Worm (Caenorhabditis elegans) whole organism, L1 larva: Measurements from ENCODE around the gene srab-8.
A peak's percentile ranks its signal among the peaks of the same experiment; 100 is the strongest.

Experiments used
- aly-2 ChIP-seq: fragments of 150-350 bp; optimal IDR thresholded peaks from 2 replicates; lab custom pipeline; 2014; ENCODE audit warnings: missing biosample characterization, missing genetic modification characterization
- ama-1 ChIP-seq: fragments of 150-350 bp; optimal IDR thresholded peaks from 2 replicates; lab custom pipeline; 2014
- blmp-1 ChIP-seq: fragments of 150-350 bp; optimal IDR thresholded peaks from 2 replicates; lab custom pipeline; 2014; ENCODE audit warnings: missing biosample characterization, missing genetic modification characterization
- ceh-82 ChIP-seq, 3 experiments: fragments of 150-350 bp in 1 of 3; sonication (generic microtip) in 2 of 3; optimal IDR thresholded peaks; 2 replicates each; lab custom pipeline; 2014 to 2017; ENCODE audit warnings: missing biosample characterization in 3 of 3, missing genetic modification characterization in 3 of 3
- ceh-88 ChIP-seq: fragments of 200-800 bp; sonication (Bioruptor generic); IDR thresholded peaks from 2 replicates; pipeline ENCODE4 v1.3.6; 2022; ENCODE audit warnings: missing genetic modification characterization, missing compliant biosample characterization
- ces-1 ChIP-seq: fragments of 150-350 bp; optimal IDR thresholded peaks from 2 replicates; lab custom pipeline; 2014; ENCODE audit warnings: missing biosample characterization, missing genetic modification reagents, missing genetic modification characterization
- dpl-1 ChIP-seq, 3 experiments: fragments of 150-350 bp in 2 of 3; sonication (generic microtip) in 1 of 3; optimal IDR thresholded peaks; 2 replicates each; lab custom pipeline; 2014 to 2017; ENCODE audit warnings: missing biosample characterization in 3 of 3, missing genetic modification characterization in 3 of 3, missing genetic modification reagents in 3 of 3
- dsc-1 ChIP-seq: sonication (generic microtip); optimal IDR thresholded peaks from 2 replicates; lab custom pipeline; 2016; ENCODE audit warnings: mild to moderate bottlenecking, missing genetic modification characterization, missing compliant biosample characterization
- efl-1 ChIP-seq, 4 experiments: fragments of 150-350 bp; optimal IDR thresholded peaks in 3 of 4; peaks in 1 of 4; 1 replicate in 1 of 4; 2 replicates in 3 of 4; lab custom pipeline; 2014; ENCODE audit warnings: missing biosample characterization in 2 of 4, missing genetic modification characterization in 2 of 4, missing genetic modification reagents in 2 of 4
- egl-13 ChIP-seq: sonication (generic microtip); optimal IDR thresholded peaks from 2 replicates; lab custom pipeline; 2016; ENCODE audit warnings: missing genotype, missing genetic modification reagents, missing genetic modification characterization, missing compliant biosample characterization
- elt-2 ChIP-seq: sonication (generic microtip); optimal IDR thresholded peaks from 2 replicates; lab custom pipeline; 2016; ENCODE audit warnings: missing genetic modification characterization, mild to moderate bottlenecking, inconsistent platforms, missing compliant biosample characterization, missing genetic modification reagents
- elt-3 ChIP-seq, 6 experiments: fragments of 150-350 bp in 1 of 6; sonication (generic microtip); optimal IDR thresholded peaks; 2 replicates each; lab custom pipeline; 2017 to 2018; ENCODE audit warnings: missing biosample characterization in 6 of 6, missing genetic modification characterization in 6 of 6, inconsistent platforms in 1 of 6
- ets-5 ChIP-seq: fragments of 200-800 bp; sonication (Bioruptor generic); IDR thresholded peaks from 2 replicates; pipeline ENCODE4 v1.3.6; 2022; ENCODE audit warnings: missing genetic modification characterization, missing compliant biosample characterization
- fkh-4 ChIP-seq: sonication (generic microtip); optimal IDR thresholded peaks from 2 replicates; lab custom pipeline; 2016; ENCODE audit warnings: missing compliant biosample characterization, missing genetic modification characterization, borderline replicate concordance
- fkh-8 ChIP-seq: sonication (generic microtip); optimal IDR thresholded peaks from 2 replicates; lab custom pipeline; 2016; ENCODE audit warnings: mild to moderate bottlenecking, missing genetic modification characterization, missing compliant biosample characterization
- fos-1 ChIP-seq: fragments of 150-350 bp; optimal IDR thresholded peaks from 2 replicates; lab custom pipeline; 2014; ENCODE audit warnings: missing biosample characterization, missing genetic modification characterization
- grh-1 ChIP-seq: fragments of 200-800 bp; sonication (Bioruptor generic); IDR thresholded peaks from 2 replicates; pipeline ENCODE4 v1.3.6; 2022; ENCODE audit warnings: missing genetic modification reagents, missing genetic modification characterization, missing compliant biosample characterization
- hlh-17 ChIP-seq: fragments of 200-800 bp; sonication (Bioruptor generic); optimal IDR thresholded peaks from 2 replicates; lab custom pipeline; 2018; ENCODE audit warnings: missing genetic modification characterization, mild to moderate bottlenecking, missing compliant biosample characterization, moderate library complexity, borderline replicate concordance
- irx-1 ChIP-seq: sonication (generic microtip); optimal IDR thresholded peaks from 2 replicates; lab custom pipeline; 2016; ENCODE audit warnings: missing genetic modification characterization, missing compliant biosample characterization
- isw-1 ChIP-seq: fragments of 200-800 bp; sonication (Bioruptor generic); IDR thresholded peaks from 2 replicates; pipeline ENCODE4 v1.3.6; 2022; ENCODE audit warnings: missing genetic modification characterization, missing compliant biosample characterization
- lin-13 ChIP-seq: fragments of 150-350 bp; optimal IDR thresholded peaks from 2 replicates; lab custom pipeline; 2014; ENCODE audit warnings: missing biosample characterization, missing genetic modification reagents, missing genetic modification characterization
- lin-39 ChIP-seq: fragments of 150-350 bp; optimal IDR thresholded peaks from 2 replicates; lab custom pipeline; 2014; ENCODE audit warnings: missing biosample characterization, missing genetic modification reagents, missing genetic modification characterization
- mef-2 ChIP-seq: fragments of 150-350 bp; optimal IDR thresholded peaks from 2 replicates; lab custom pipeline; 2014; ENCODE audit warnings: missing biosample characterization, missing genetic modification characterization
- mep-1 ChIP-seq: fragments of 150-350 bp; optimal IDR thresholded peaks from 2 replicates; lab custom pipeline; 2014; ENCODE audit warnings: missing biosample characterization, missing genetic modification characterization
- nhr-20 ChIP-seq: sonication (generic microtip); optimal IDR thresholded peaks from 2 replicates; lab custom pipeline; 2016; ENCODE audit warnings: mild to moderate bottlenecking, missing genetic modification characterization, missing compliant biosample characterization
- nhr-28 ChIP-seq: fragments of 150-350 bp; optimal IDR thresholded peaks from 2 replicates; lab custom pipeline; 2014; ENCODE audit warnings: missing biosample characterization, missing genetic modification characterization
- nhr-47 ChIP-seq: sonication (generic microtip); optimal IDR thresholded peaks from 2 replicates; lab custom pipeline; 2016; ENCODE audit warnings: mild to moderate bottlenecking, missing genetic modification characterization, moderate library complexity, missing compliant biosample characterization
- nhr-76 ChIP-seq: sonication (generic microtip); optimal IDR thresholded peaks from 2 replicates; lab custom pipeline; 2017; ENCODE audit warnings: missing biosample characterization, missing genetic modification characterization
- nhr-77 ChIP-seq: fragments of 150-350 bp; optimal IDR thresholded peaks from 2 replicates; lab custom pipeline; 2014; ENCODE audit warnings: missing biosample characterization, missing genetic modification characterization
- nhr-84 ChIP-seq: sonication (generic microtip); optimal IDR thresholded peaks from 2 replicates; lab custom pipeline; 2017; ENCODE audit warnings: missing biosample characterization, missing genetic modification characterization
- nhr-85 ChIP-seq: sonication (generic microtip); peaks from one replicate; lab custom pipeline; 2016; ENCODE audit warnings: missing genetic modification characterization, inconsistent platforms, missing compliant biosample characterization
- nhr-90 ChIP-seq: sonication (generic microtip); optimal IDR thresholded peaks from 2 replicates; lab custom pipeline; 2016; ENCODE audit warnings: mild to moderate bottlenecking, missing genetic modification characterization, missing compliant biosample characterization; ENCODE audit not compliant: poor library complexity
- pag-3 ChIP-seq: sonication (generic microtip); optimal IDR thresholded peaks from 2 replicates; lab custom pipeline; 2017; ENCODE audit warnings: missing genetic modification characterization, mild to moderate bottlenecking, missing compliant biosample characterization, antibody characterized with exemption, borderline replicate concordance; ENCODE audit not compliant: insufficient read depth
- rnt-1 ChIP-seq: sonication (generic microtip); optimal IDR thresholded peaks from 2 replicates; lab custom pipeline; 2016; ENCODE audit warnings: mild to moderate bottlenecking, missing genetic modification characterization, moderate library complexity, missing compliant biosample characterization
- snu-23 ChIP-seq: sonication (generic microtip); optimal IDR thresholded peaks from 2 replicates; lab custom pipeline; 2016; ENCODE audit warnings: missing genetic modification characterization, missing compliant biosample characterization
- sox-4 ChIP-seq: sonication (generic microtip); optimal IDR thresholded peaks from 2 replicates; lab custom pipeline; 2016; ENCODE audit warnings: missing genetic modification characterization, missing compliant biosample characterization
- sup-37 ChIP-seq: fragments of 200-800 bp; sonication (Bioruptor generic); optimal IDR thresholded peaks from 2 replicates; lab custom pipeline; 2018; ENCODE audit warnings: mild to moderate bottlenecking, missing genetic modification characterization, missing compliant biosample characterization
- swsn-7 ChIP-seq: sonication (generic microtip); optimal IDR thresholded peaks from 2 replicates; lab custom pipeline; 2016; ENCODE audit warnings: missing genetic modification characterization, missing compliant biosample characterization
- unc-30 ChIP-seq: sonication (generic microtip); optimal IDR thresholded peaks from 2 replicates; lab custom pipeline; 2017; ENCODE audit warnings: missing biosample characterization, missing genetic modification characterization
- unc-98 ChIP-seq: fragments of 200-800 bp; sonication (Bioruptor generic); IDR thresholded peaks from 2 replicates; pipeline ENCODE4 v1.3.6; 2022; ENCODE audit warnings: missing genetic modification characterization, missing compliant biosample characterization
- vab-15 ChIP-seq: sonication (generic microtip); optimal IDR thresholded peaks from 2 replicates; lab custom pipeline; 2017; ENCODE audit warnings: missing genotype, mild to moderate bottlenecking, missing genetic modification characterization, missing compliant biosample characterization
- zag-1 ChIP-seq: fragments of 150-350 bp; optimal IDR thresholded peaks from 2 replicates; lab custom pipeline; 2014; ENCODE audit warnings: missing biosample characterization, missing genetic modification characterization
- ztf-11 ChIP-seq, 2 experiments: sonication (generic microtip); optimal IDR thresholded peaks; 2 replicates each; lab custom pipeline; 2016 to 2017; ENCODE audit warnings: missing genetic modification characterization in 2 of 2, missing biosample characterization in 1 of 2, missing compliant biosample characterization in 1 of 2

The srab-8 gene

DNA sequence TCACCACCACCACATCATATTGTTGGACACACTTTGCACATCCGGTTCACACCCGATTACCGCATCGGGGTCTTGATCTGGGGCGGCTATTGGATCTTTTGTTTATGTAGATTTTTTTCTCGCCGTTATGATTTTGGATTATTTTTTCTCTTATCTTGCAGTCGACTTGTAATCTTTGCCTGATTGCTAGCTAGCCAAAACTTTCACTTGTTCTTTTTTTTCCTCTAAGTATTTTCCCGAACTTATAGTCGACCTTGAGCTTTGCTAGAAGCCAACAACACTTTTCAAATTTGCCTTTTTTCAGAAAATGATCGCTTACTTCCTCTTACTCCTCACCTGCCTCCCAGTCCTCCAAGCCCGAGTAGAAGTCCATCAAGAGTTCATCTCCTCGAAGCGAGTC, 11.8 kb downstream of the srab-8 start, which contains the start of gene lag-2:
Gene lag-2 (plus strand): TSS at position 301 of the 400 bp plus-strand sequence.
- TF ChIP-seq aly-2 (no peak), unc-30 (tag; lab: Kevin White, UChicago) (no peak), fkh-8 (tag; lab: Kevin White, UChicago) (no peak), ceh-82 (tag; optimal IDR thresholded peaks at IDR 0.05; lab: Kevin White, UChicago) (no peak)

DNA sequence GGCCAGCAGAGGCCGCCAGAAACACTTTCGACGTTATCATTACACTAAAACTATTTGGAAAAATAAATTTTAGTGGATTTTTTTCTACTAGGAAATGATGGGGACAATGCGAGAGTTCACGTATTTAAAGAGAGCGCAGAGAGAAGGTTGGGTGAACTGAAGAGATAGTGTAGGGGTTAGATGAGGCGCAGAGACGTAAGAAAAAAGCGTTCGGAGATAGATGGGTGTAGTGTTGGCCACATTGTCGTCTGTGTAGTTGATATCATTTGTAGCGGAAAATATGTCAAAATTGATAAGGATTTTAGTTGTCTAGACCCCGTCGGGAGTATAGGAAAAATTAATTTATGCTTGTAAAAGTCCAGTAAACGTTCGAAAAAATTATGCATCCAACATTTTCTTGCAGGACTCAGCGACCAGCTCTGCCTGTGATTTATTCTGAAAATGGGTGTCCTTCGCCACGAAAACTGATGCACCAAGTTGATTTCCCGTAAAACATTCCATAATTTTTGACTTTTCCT, 16.9 kb downstream of the srab-8 start, which contains the start of the genes Y73C8B.3 and Y73C8B.9:
Gene Y73C8B.3 (minus strand): TSS at position 147 of the 518 bp plus-strand sequence.
Gene Y73C8B.9 (plus strand): TSS at position 468 of the 518 bp plus-strand sequence.
- TF ChIP-seq nhr-20 (tag; lab: Kevin White, UChicago) (peak; percentile 29), ces-1 (GFP tag; lab: Kevin White, UChicago) (no peak), pag-3 (tag; lab: Kevin White, UChicago) (no peak), lin-39 (tag; lab: Kevin White, UChicago) (no peak), ets-5 (no peak), unc-30 (tag; lab: Kevin White, UChicago) (no peak), ama-1 (lab: Kevin White, UChicago) (no peak), fkh-4 (tag; lab: Kevin White, UChicago) (no peak), dpl-1 (GFP tag; optimal IDR thresholded peaks at IDR 0.05; lab: Kevin White, UChicago) (no peak), isw-1 (GFP tag; lab: Robert Waterston, UW) (no peak), nhr-85 (tag; lab: Kevin White, UChicago) (peak; percentile 42), nhr-47 (tag; lab: Kevin White, UChicago) (no peak), fos-1 (no peak), mef-2 (tag; lab: Kevin White, UChicago) (no peak), lin-13 (GFP tag; lab: Kevin White, UChicago) (no peak), grh-1 (GFP tag; lab: Robert Waterston, UW) (no peak), sox-4 (tag; lab: Kevin White, UChicago) (no peak), nhr-76 (no peak), blmp-1 (tag; lab: Kevin White, UChicago) (no peak), efl-1 (optimal IDR thresholded peaks at IDR 0.05; lab: Kevin White, UChicago) (peak; percentile 9 to 11), efl-1 (GFP tag; optimal IDR thresholded peaks at IDR 0.05 in 1 of 2; lab: Kevin White, UChicago) (no peak), swsn-7 (tag; lab: Kevin White, UChicago) (no peak), zag-1 (tag; lab: Kevin White, UChicago) (no peak), hlh-17 (GFP tag; lab: Kevin White, UChicago) (no peak), elt-2 (peak; percentile 73), dsc-1 (tag; lab: Kevin White, UChicago) (no peak), nhr-84 (tag; lab: Kevin White, UChicago) (no peak), elt-3 (tag; optimal IDR thresholded peaks at IDR 0.05; lab: Kevin White, UChicago) (peak in 2 of 6 experiments; percentile 35 to 65), snu-23 (GFP tag; lab: Kevin White, UChicago) (peak; percentile 32), mep-1 (tag; lab: Kevin White, UChicago) (no peak), sup-37 (no peak), ztf-11 (tag; optimal IDR thresholded peaks at IDR 0.05; lab: Kevin White, UChicago) (no peak), ceh-88 (GFP tag; lab: Robert Waterston, UW) (no peak), nhr-77 (tag; lab: Kevin White, UChicago) (no peak), nhr-28 (no peak), egl-13 (tag; lab: Kevin White, UChicago) (no peak), unc-98 (no peak), nhr-90 (tag; lab: Kevin White, UChicago) (peak; percentile 33), irx-1 (no peak), vab-15 (tag; lab: Kevin White, UChicago) (no peak), rnt-1 (tag; lab: Kevin White, UChicago) (peak; percentile 14)
